Fruit fly (Drosophila melanogaster) whole organism, embryonic: ENCODE data around the gene Cog1.

Source experiments
- Atf6 ChIP-seq: fragments of 200-800 bp; sonication (Bioruptor generic); IDR thresholded peaks from 2 replicates; pipeline ENCODE4 v1.3.6; 2022; ENCODE audit warnings: missing biosample characterization, missing genetic modification characterization
- CG10147 ChIP-seq: fragments of 200-800 bp; sonication (Bioruptor generic); optimal IDR thresholded peaks from 2 replicates; lab custom pipeline; 2019; ENCODE audit warnings: missing biosample characterization, mild to moderate bottlenecking, missing genetic modification characterization, moderate library complexity
- CG10959 ChIP-seq: fragments of 200-800 bp; sonication (Bioruptor generic); IDR thresholded peaks from 2 replicates; pipeline ENCODE4 v1.3.6; 2022; ENCODE audit warnings: missing biosample characterization, missing genetic modification characterization
- CG12236 ChIP-seq: fragments of 200-800 bp; sonication (Bioruptor generic); optimal IDR thresholded peaks from 2 replicates; lab custom pipeline; 2016; ENCODE audit warnings: missing biosample characterization, missing genetic modification characterization
- CG12391 ChIP-seq: fragments of 200-800 bp; sonication (Bioruptor generic); optimal IDR thresholded peaks from 3 replicates; lab custom pipeline; 2018; ENCODE audit warnings: missing biosample characterization, mild to moderate bottlenecking, missing genetic modification characterization, moderate library complexity
- CG13894 ChIP-seq: fragments of 200-800 bp; sonication (Bioruptor generic); optimal IDR thresholded peaks from 3 replicates; lab custom pipeline; 2018; ENCODE audit warnings: missing biosample characterization, mild to moderate bottlenecking, missing genetic modification characterization, moderate library complexity
- CG15269 ChIP-seq: fragments of 200-800 bp; sonication (Bioruptor generic); optimal IDR thresholded peaks from 2 replicates; lab custom pipeline; 2018; ENCODE audit warnings: missing biosample characterization, mild to moderate bottlenecking, missing genetic modification characterization, moderate library complexity
- CG17359 ChIP-seq: fragments of 200-800 bp; sonication (Bioruptor generic); optimal IDR thresholded peaks from 3 replicates; lab custom pipeline; 2018; ENCODE audit warnings: missing biosample characterization, mild to moderate bottlenecking, missing genetic modification characterization, moderate library complexity
- CG2712 ChIP-seq: fragments of 200-800 bp; optimal IDR thresholded peaks from 3 replicates; lab custom pipeline; 2019; ENCODE audit warnings: missing biosample characterization, mild to moderate bottlenecking, missing genetic modification characterization, moderate library complexity
- CG2889 ChIP-seq: fragments of 200-800 bp; sonication (Bioruptor generic); IDR thresholded peaks from 3 replicates; pipeline ENCODE4 v1.3.6; 2022; ENCODE audit warnings: missing biosample characterization, missing genetic modification characterization
- CG31388 ChIP-seq: fragments of 200-800 bp; sonication (Bioruptor generic); optimal IDR thresholded peaks from 2 replicates; lab custom pipeline; 2016; ENCODE audit warnings: missing biosample characterization, missing genetic modification characterization
- CG6654 ChIP-seq: fragments of 200-800 bp; sonication (Bioruptor generic); optimal IDR thresholded peaks from 2 replicates; lab custom pipeline; 2017; ENCODE audit warnings: missing biosample characterization, mild to moderate bottlenecking, missing genetic modification characterization
- CG7357 ChIP-seq: fragments of 200-800 bp; sonication (Bioruptor generic); IDR thresholded peaks from 3 replicates; pipeline ENCODE4 v1.3.6; 2022; ENCODE audit warnings: missing biosample characterization, missing genetic modification characterization
- CG7839 ChIP-seq: fragments of 200-800 bp; sonication (Bioruptor generic); optimal IDR thresholded peaks from 3 replicates; lab custom pipeline; 2018; ENCODE audit warnings: missing biosample characterization, mild to moderate bottlenecking, missing genetic modification characterization, moderate library complexity
- CG7963 ChIP-seq: fragments of 200-800 bp; sonication (Bioruptor generic); IDR thresholded peaks from 3 replicates; pipeline ENCODE4 v1.3.6; 2022; ENCODE audit warnings: missing biosample characterization, missing genetic modification characterization; ENCODE audit not compliant: partially characterized antibody
- CG8359 ChIP-seq: fragments of 200-800 bp; sonication (Bioruptor generic); optimal IDR thresholded peaks from 2 replicates; lab custom pipeline; 2017; ENCODE audit warnings: missing biosample characterization, mild to moderate bottlenecking, missing genetic modification characterization, borderline replicate concordance
- CG8478 ChIP-seq: fragments of >200 bp; optimal IDR thresholded peaks from 2 replicates; lab custom pipeline; 2018
- CG8924 ChIP-seq: fragments of 200-800 bp; optimal IDR thresholded peaks from 3 replicates; lab custom pipeline; 2019; ENCODE audit warnings: missing biosample characterization, mild to moderate bottlenecking, missing genetic modification characterization, moderate library complexity
- CkIIα-i1 ChIP-seq: fragments of 200-800 bp; sonication (Bioruptor generic); IDR thresholded peaks from 2 replicates; pipeline ENCODE4 v1.3.6; 2022; ENCODE audit warnings: missing biosample characterization, missing genetic modification characterization
- D19A ChIP-seq: fragments of 200-800 bp; optimal IDR thresholded peaks from 3 replicates; lab custom pipeline; 2019; ENCODE audit warnings: missing biosample characterization, mild to moderate bottlenecking, missing genetic modification characterization, moderate library complexity
- Dad ChIP-seq: fragments of 200-800 bp; sonication (Bioruptor generic); optimal IDR thresholded peaks from 3 replicates; lab custom pipeline; 2016; ENCODE audit warnings: missing biosample characterization, missing genetic modification characterization
- H15 ChIP-seq: fragments of 200-800 bp; sonication (Bioruptor generic); IDR thresholded peaks from 3 replicates; pipeline ENCODE4 v1.3.6; 2022; ENCODE audit warnings: missing biosample characterization, missing genetic modification characterization
- HLH3B ChIP-seq: fragments of 200-800 bp; sonication (Bioruptor generic); IDR thresholded peaks from 2 replicates; pipeline ENCODE4 v1.3.6; 2022; ENCODE audit warnings: missing biosample characterization, missing genetic modification characterization
- Hsf ChIP-seq: fragments of 200-800 bp; sonication (Bioruptor generic); optimal IDR thresholded peaks from 3 replicates; lab custom pipeline; 2016; ENCODE audit warnings: missing biosample characterization, missing genetic modification characterization
- Jarid2 ChIP-seq: fragments of 200-800 bp; sonication (Bioruptor generic); optimal IDR thresholded peaks from 3 replicates; lab custom pipeline; 2017; ENCODE audit warnings: mild to moderate bottlenecking, missing biosample characterization, missing genetic modification reagents, missing genetic modification characterization
- Meics ChIP-seq: fragments of 200-800 bp; sonication (Bioruptor generic); optimal IDR thresholded peaks from 2 replicates; lab custom pipeline; 2017; ENCODE audit warnings: missing biosample characterization, mild to moderate bottlenecking, missing genetic modification characterization
- Sry-β ChIP-seq: fragments of 200-800 bp; sonication (Bioruptor generic); optimal IDR thresholded peaks from 2 replicates; lab custom pipeline; 2018; ENCODE audit warnings: missing biosample characterization, mild to moderate bottlenecking, missing genetic modification characterization, moderate library complexity
- YL-1 ChIP-seq: fragments of 200-800 bp; sonication (Bioruptor generic); optimal IDR thresholded peaks from 3 replicates; lab custom pipeline; 2017; ENCODE audit warnings: missing biosample characterization, mild to moderate bottlenecking, missing genetic modification characterization
- bsh ChIP-seq, 2 experiments: fragments of 200-800 bp; sonication (Bioruptor generic); optimal IDR thresholded peaks; 2 replicates each; lab custom pipeline; 2017 to 2018; ENCODE audit warnings: mild to moderate bottlenecking in 2 of 2, missing biosample characterization in 2 of 2, missing genetic modification characterization in 2 of 2, moderate library complexity in 1 of 2
- cg ChIP-seq: fragments of 200-800 bp; sonication (Bioruptor generic); optimal IDR thresholded peaks from 3 replicates; lab custom pipeline; 2019; ENCODE audit warnings: missing biosample characterization, mild to moderate bottlenecking, missing genetic modification characterization, moderate library complexity
- chinmo ChIP-seq: fragments of 200-800 bp; sonication (Bioruptor generic); IDR thresholded peaks from 4 replicates; pipeline ENCODE4 v1.3.6; 2022; ENCODE audit warnings: missing biosample characterization, missing genetic modification characterization; ENCODE audit not compliant: partially characterized antibody
- croc ChIP-seq: fragments of 200-800 bp; sonication (Bioruptor generic); conservative IDR thresholded peaks from 3 replicates; pipeline ENCODE4 v1.3.6; 2022; ENCODE audit warnings: missing biosample characterization, missing genetic modification characterization
- fd64A ChIP-seq: fragments of 200-800 bp; sonication (Bioruptor generic); optimal IDR thresholded peaks from 3 replicates; lab custom pipeline; 2018; ENCODE audit warnings: missing biosample characterization, mild to moderate bottlenecking, missing genetic modification characterization
- grau ChIP-seq: fragments of 200-800 bp; optimal IDR thresholded peaks from 3 replicates; lab custom pipeline; 2019; ENCODE audit warnings: missing biosample characterization, mild to moderate bottlenecking, missing genetic modification characterization, moderate library complexity
- gt ChIP-seq: fragments of 200-800 bp; sonication (Bioruptor generic); IDR thresholded peaks from 2 replicates; pipeline ENCODE4 v1.3.6; 2022; ENCODE audit warnings: missing biosample characterization, missing genetic modification characterization
- h ChIP-seq: fragments of >200 bp; optimal IDR thresholded peaks from 2 replicates; lab custom pipeline; 2017
- kay ChIP-seq: fragments of 200-800 bp; sonication (Bioruptor generic); optimal IDR thresholded peaks from 2 replicates; lab custom pipeline; 2016; ENCODE audit warnings: missing biosample characterization, missing genetic modification characterization
- kni ChIP-seq: fragments of 200-800 bp; sonication (Bioruptor generic); optimal IDR thresholded peaks from 3 replicates; lab custom pipeline; 2017; ENCODE audit warnings: mild to moderate bottlenecking, missing biosample characterization, missing genetic modification reagents, missing genetic modification characterization
- luna ChIP-seq: fragments of 200-800 bp; sonication (Bioruptor generic); optimal IDR thresholded peaks from 2 replicates; lab custom pipeline; 2016; ENCODE audit warnings: missing biosample characterization, missing genetic modification characterization
- nau ChIP-seq: fragments of 200-800 bp; sonication (Bioruptor generic); optimal IDR thresholded peaks from 3 replicates; lab custom pipeline; 2017; ENCODE audit warnings: missing biosample characterization, mild to moderate bottlenecking, missing genetic modification characterization, missing genetic modification reagents
- nerfin-1 ChIP-seq: fragments of 200-800 bp; sonication (Bioruptor generic); optimal IDR thresholded peaks from 3 replicates; lab custom pipeline; 2019; ENCODE audit warnings: missing biosample characterization, mild to moderate bottlenecking, missing genetic modification characterization, moderate library complexity
- sd ChIP-seq: fragments of 200-800 bp; sonication (Bioruptor generic); optimal IDR thresholded peaks from 3 replicates; lab custom pipeline; 2018; ENCODE audit warnings: missing biosample characterization, mild to moderate bottlenecking, missing genetic modification characterization, moderate library complexity
- sens ChIP-seq: fragments of 200-800 bp; sonication (Bioruptor generic); peaks from one replicate; lab custom pipeline; 2016; ENCODE audit warnings: missing biosample characterization, missing genetic modification characterization
- seq ChIP-seq: fragments of 200-800 bp; sonication (Bioruptor generic); IDR thresholded peaks from 2 replicates; pipeline ENCODE4 v1.3.6; 2022; ENCODE audit warnings: missing biosample characterization, missing genetic modification characterization
- sna ChIP-seq: fragments of 200-800 bp; sonication (Bioruptor generic); IDR thresholded peaks from 2 replicates; pipeline ENCODE4 v1.3.6; 2022; ENCODE audit warnings: missing biosample characterization, missing genetic modification characterization; ENCODE audit not compliant: partially characterized antibody
- so ChIP-seq: fragments of 200-800 bp; sonication (Bioruptor generic); IDR thresholded peaks from 3 replicates; pipeline ENCODE4 v1.3.6; 2022; ENCODE audit warnings: missing biosample characterization, missing genetic modification characterization
- stwl ChIP-seq: fragments of 200-800 bp; sonication (Bioruptor generic); optimal IDR thresholded peaks from 3 replicates; lab custom pipeline; 2018; ENCODE audit warnings: missing biosample characterization, mild to moderate bottlenecking, missing genetic modification characterization, moderate library complexity
- tio ChIP-seq: fragments of 200-800 bp; sonication (Bioruptor generic); optimal IDR thresholded peaks from 2 replicates; lab custom pipeline; 2017; ENCODE audit warnings: missing biosample characterization, missing genetic modification characterization, inconsistent platforms
- tup ChIP-seq: fragments of 200-800 bp; sonication (Bioruptor generic); optimal IDR thresholded peaks from 2 replicates; lab custom pipeline; 2016; ENCODE audit warnings: missing biosample characterization, mild to moderate bottlenecking, missing genetic modification characterization, moderate library complexity
- z ChIP-seq: fragments of 200-800 bp; sonication (Bioruptor generic); IDR thresholded peaks from 3 replicates; pipeline ENCODE4 v1.3.6; 2022; ENCODE audit warnings: missing biosample characterization, missing genetic modification characterization

The Cog1 gene

DNA sequence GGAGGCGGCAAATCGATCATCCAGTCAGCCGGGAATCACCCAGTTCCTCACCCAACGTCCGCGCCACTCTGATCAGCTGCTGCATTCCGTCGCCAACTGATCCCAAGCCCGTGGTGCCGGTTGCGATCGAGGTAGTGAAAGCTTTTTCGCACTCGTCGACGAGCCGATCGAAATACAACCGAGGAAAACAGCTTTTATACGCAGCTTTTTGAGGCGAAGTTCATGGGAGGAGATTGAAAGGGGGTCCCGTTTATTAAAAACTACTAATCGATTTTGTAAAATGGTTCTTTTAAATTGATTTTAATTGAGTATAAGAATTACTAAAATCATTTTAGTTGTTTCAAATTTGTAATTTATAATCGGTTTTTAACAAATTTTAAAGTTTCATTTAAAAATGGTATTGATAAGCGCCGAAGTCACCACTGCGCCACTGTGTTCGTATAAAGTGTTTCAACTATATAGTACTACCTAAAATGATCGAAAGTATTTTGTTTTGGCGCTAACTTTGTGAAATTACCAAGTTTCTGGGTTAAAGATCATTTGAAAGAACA lies 2.0 kb upstream of the Cog1 start, which contains the start of gene CG4860 (continued):
- TF ChIP-seq sd (tag; lab: Kevin White, UChicago) (no peak), tio (GFP tag; lab: Kevin White, UChicago) (peak; percentile 78), Meics (GFP tag; lab: Kevin White, UChicago) (peak; percentile 89), tup (peak; percentile 31), H15 (GFP tag; lab: Robert Waterston, UW) (peak; percentile 84), gt (GFP tag; lab: Robert Waterston, UW) (0 out of 2 replicates have a peak, but pooled peaks have one; percentile 14), nerfin-1 (tag; lab: Kevin White, UChicago) (no peak), cg (GFP tag; lab: Kevin White, UChicago) (no peak), Sry-β (GFP tag; lab: Kevin White, UChicago) (no peak), CG13894 (tag; lab: Kevin White, UChicago) (peak; percentile 77), CG6654 (GFP tag; lab: Kevin White, UChicago) (peak; percentile 55), CG8359 (GFP tag; lab: Kevin White, UChicago) (no peak), seq (GFP tag; lab: Robert Waterston, UW) (peak; percentile 77), so (GFP tag; lab: Robert Waterston, UW) (peak; percentile 84), stwl (tag; lab: Kevin White, UChicago) (no peak), sna (GFP tag; lab: Robert Waterston, UW) (no peak), CG31388 (GFP tag; lab: Kevin White, UChicago) (peak; percentile 57), CG10959 (GFP tag; lab: Robert Waterston, UW) (no peak), CG15269 (tag; lab: Kevin White, UChicago) (peak; percentile 93), CG2889 (GFP tag; lab: Robert Waterston, UW) (no peak), sens (peak; percentile 96), HLH3B (peak; percentile 86), nau (no peak), CG12236 (GFP tag; lab: Kevin White, UChicago) (peak; percentile 65), fd64A (GFP tag; lab: Kevin White, UChicago) (no peak), CG8478 (lab: Kevin White, UChicago) (no peak), kni (GFP tag; lab: Kevin White, UChicago) (no peak), CkIIα-i1 (GFP tag; lab: Robert Waterston, UW) (no peak), CG8924 (tag; lab: Kevin White, UChicago) (peak; percentile 85), CG12391 (tag; lab: Kevin White, UChicago) (peak; percentile 89), CG7357 (peak; percentile 71), chinmo (GFP tag; lab: Robert Waterston, UW) (no peak), CG2712 (tag; lab: Kevin White, UChicago) (peak; percentile 87), Dad (peak; percentile 87), croc (GFP tag; lab: Robert Waterston, UW) (peak; percentile 23; the same call in 1 of the 3 replicates), kay (GFP tag; lab: Kevin White, UChicago) (peak; percentile 85), bsh (GFP tag; optimal IDR thresholded peaks at IDR 0.05; lab: Kevin White, UChicago) (peak; percentile 50 to 86), Atf6 (GFP tag; lab: Robert Waterston, UW) (peak; percentile 89), CG17359 (peak; percentile 83), CG10147 (GFP tag; lab: Kevin White, UChicago) (peak; percentile 76), CG7963 (GFP tag; lab: Robert Waterston, UW) (no peak), luna (GFP tag; lab: Kevin White, UChicago) (peak; percentile 70), YL-1 (GFP tag; lab: Kevin White, UChicago) (peak; percentile 16), grau (peak; percentile 90), Jarid2 (peak; percentile 38), D19A (tag; lab: Kevin White, UChicago) (peak; percentile 75), z (GFP tag; lab: Robert Waterston, UW) (no peak), Hsf (peak; percentile 90), h (no peak), CG7839 (peak; percentile 90)
